Fruit fly (Drosophila melanogaster) whole organism, pupa: ENCODE measurements around the gene Sodh1.
A peak's percentile ranks its signal among the peaks of the same experiment; 100 is the strongest.

ENCODE experiments used
- CG17806 ChIP-seq: fragments of 200-800 bp; sonication (Bioruptor generic); optimal IDR thresholded peaks from 2 replicates; lab custom pipeline; 2018; ENCODE audit warnings: missing biosample characterization, mild to moderate bottlenecking, missing genetic modification characterization, moderate library complexity
- EcR ChIP-seq: fragments of 200-800 bp; sonication (Bioruptor generic); optimal IDR thresholded peaks from 3 replicates; lab custom pipeline; 2019; ENCODE audit warnings: missing biosample characterization, missing genetic modification characterization, mild to moderate bottlenecking, moderate library complexity, missing genetic modification reagents
- Pif1B ChIP-seq: fragments of 200-800 bp; sonication (Bioruptor generic); optimal IDR thresholded peaks from 3 replicates; lab custom pipeline; 2016; ENCODE audit warnings: missing biosample characterization, missing genetic modification characterization

DNA sequence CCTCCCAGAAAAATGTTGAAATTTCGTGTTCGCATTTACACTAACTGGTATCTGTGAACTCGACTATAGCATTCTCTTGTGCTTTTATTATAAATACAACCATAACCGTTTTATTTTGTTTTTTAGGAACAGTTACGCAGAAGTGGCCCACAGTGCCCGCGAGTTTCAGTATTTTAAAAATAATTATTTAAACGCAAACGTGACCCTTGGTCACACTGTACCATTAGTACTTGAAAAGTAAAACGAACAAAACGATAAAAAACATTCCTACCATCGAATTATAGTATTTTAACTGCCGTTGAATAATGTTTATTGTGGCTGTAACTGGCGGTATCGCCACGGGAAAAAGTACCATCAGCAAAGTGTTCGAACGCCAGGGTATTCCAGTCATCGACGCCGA, 29.8 kb downstream of the Sodh1 start, which contains the start of gene Dpck:
- TF ChIP-seq CG17806 (tag; lab: Kevin White, UChicago), result peak; percentile 19
- peak; percentile 14 for TF ChIP-seq Pif1B (GFP tag; lab: Kevin White, UChicago)
- TF ChIP-seq EcR (GFP tag; lab: Kevin White, UChicago), result no peak
